Fruit fly (Drosophila melanogaster): Measurements from ENCODE around the gene TM9SF3.

- no peak for TF ChIP-seq cnc (optimal IDR thresholded peaks at IDR 0.05)
- TF ChIP-seq bab1 (GFP tag; optimal IDR thresholded peaks at IDR 0.05) = no peak
- no peak for TF ChIP-seq Clk (GFP tag; optimal IDR thresholded peaks at IDR 0.05)
- no peak for TF ChIP-seq CG1620 (GFP tag; optimal IDR thresholded peaks at IDR 0.05)
- no peak for TF ChIP-seq kay (GFP tag; ENCODE audit: borderline replicate concordance)
- no peak for TF ChIP-seq CG7045 (GFP tag; optimal IDR thresholded peaks at IDR 0.05)
- no peak for TF ChIP-seq Crg-1 (GFP tag; optimal IDR thresholded peaks at IDR 0.05)
- no peak for TF ChIP-seq toe (GFP tag; optimal IDR thresholded peaks at IDR 0.05)
Measured at dm6 chr3L:5609493-5609892, 5.7 kb upstream of the TM9SF3 start.

Measured in whole organism, adult.